Worm (Caenorhabditis elegans) whole organism, mixed stage, embryonic: ENCODE data around the gene C55C3.73.

Experiments
- bed-3 ChIP-seq: fragments of 200-800 bp; sonication (Bioruptor generic); optimal IDR thresholded peaks from 3 replicates; lab custom pipeline; 2018; ENCODE audit warnings: mild to moderate bottlenecking, missing genetic modification characterization, moderate library complexity, missing compliant biosample characterization
- blmp-1 ChIP-seq: fragments of 150-350 bp; optimal IDR thresholded peaks from 2 replicates; lab custom pipeline; 2014; ENCODE audit warnings: missing biosample characterization, missing genetic modification characterization
- ceh-39 ChIP-seq: fragments of 150-350 bp; optimal IDR thresholded peaks from 2 replicates; lab custom pipeline; 2014; ENCODE audit warnings: missing biosample characterization, missing genetic modification characterization
- ces-1 ChIP-seq: fragments of 150-350 bp; optimal IDR thresholded peaks from 2 replicates; lab custom pipeline; 2014; ENCODE audit warnings: missing biosample characterization, missing genetic modification reagents, missing genetic modification characterization
- cnd-1 ChIP-seq: fragments of 200-800 bp; sonication (Bioruptor generic); optimal IDR thresholded peaks from 2 replicates; lab custom pipeline; 2018; ENCODE audit warnings: mild to moderate bottlenecking, missing genetic modification characterization, missing compliant biosample characterization
- elt-1 ChIP-seq: sonication (generic microtip); optimal IDR thresholded peaks from 2 replicates; lab custom pipeline; 2017; ENCODE audit warnings: missing genetic modification characterization, mild to moderate bottlenecking, missing compliant biosample characterization, antibody characterized with exemption, moderate library complexity, borderline replicate concordance; ENCODE audit not compliant: insufficient read depth
- elt-3 ChIP-seq: fragments of 150-350 bp; optimal IDR thresholded peaks from 2 replicates; lab custom pipeline; 2014; ENCODE audit warnings: missing biosample characterization, missing genetic modification characterization
- flh-1 ChIP-seq: fragments of 200-800 bp; sonication (Bioruptor generic); optimal IDR thresholded peaks from 2 replicates; lab custom pipeline; 2018; ENCODE audit warnings: mild to moderate bottlenecking, missing genetic modification characterization, moderate library complexity, missing compliant biosample characterization
- ham-2 ChIP-seq: fragments of 200-800 bp; sonication (Bioruptor generic); optimal IDR thresholded peaks from 2 replicates; lab custom pipeline; 2018; ENCODE audit warnings: mild to moderate bottlenecking, missing genetic modification characterization, missing compliant biosample characterization
- hlh-1 ChIP-seq: fragments of 150-350 bp; optimal IDR thresholded peaks from 2 replicates; lab custom pipeline; 2014; ENCODE audit warnings: missing biosample characterization, missing genetic modification reagents, missing genetic modification characterization
- lin-13 ChIP-seq: fragments of 150-350 bp; optimal IDR thresholded peaks from 2 replicates; lab custom pipeline; 2014; ENCODE audit warnings: missing biosample characterization, missing genetic modification characterization
- lin-32 ChIP-seq: fragments of 200-800 bp; sonication (Bioruptor generic); optimal IDR thresholded peaks from 2 replicates; lab custom pipeline; 2018; ENCODE audit warnings: mild to moderate bottlenecking, missing genetic modification characterization, missing compliant biosample characterization
- mab-5 ChIP-seq: fragments of 150-350 bp; optimal IDR thresholded peaks from 2 replicates; lab custom pipeline; 2014; ENCODE audit warnings: missing biosample characterization, missing genetic modification characterization
- mep-1 ChIP-seq: fragments of 150-350 bp; optimal IDR thresholded peaks from 2 replicates; lab custom pipeline; 2017; ENCODE audit warnings: missing biosample characterization, missing genetic modification reagents, missing genetic modification characterization, inconsistent platforms
- mls-2 ChIP-seq: sonication (generic microtip); optimal IDR thresholded peaks from 2 replicates; lab custom pipeline; 2016; ENCODE audit warnings: mild to moderate bottlenecking, missing genetic modification characterization, moderate library complexity, missing compliant biosample characterization
- nhr-2 ChIP-seq: fragments of 150-350 bp; optimal IDR thresholded peaks from 2 replicates; lab custom pipeline; 2014; ENCODE audit warnings: missing biosample characterization, missing genetic modification characterization
- nhr-237 ChIP-seq: fragments of 150-350 bp; optimal IDR thresholded peaks from 2 replicates; lab custom pipeline; 2014; ENCODE audit warnings: missing biosample characterization, missing genetic modification characterization
- nhr-28 ChIP-seq: fragments of 150-350 bp; optimal IDR thresholded peaks from 2 replicates; lab custom pipeline; 2014; ENCODE audit warnings: missing biosample characterization, missing genetic modification characterization
- pha-4 ChIP-seq: fragments of 150-350 bp; optimal IDR thresholded peaks from 2 replicates; lab custom pipeline; 2018; ENCODE audit warnings: missing biosample characterization, missing genetic modification reagents, missing genetic modification characterization
- sem-2 ChIP-seq: fragments of 200-800 bp; sonication (Bioruptor generic); optimal IDR thresholded peaks from 2 replicates; lab custom pipeline; 2018; ENCODE audit warnings: mild to moderate bottlenecking, missing genetic modification characterization, missing compliant biosample characterization
- snpc-4 ChIP-seq: fragments of 150-350 bp; optimal IDR thresholded peaks from 2 replicates; lab custom pipeline; 2014; ENCODE audit warnings: missing biosample characterization, missing genetic modification characterization
- sptf-1 ChIP-seq: sonication (generic microtip); optimal IDR thresholded peaks from 2 replicates; lab custom pipeline; 2017; ENCODE audit warnings: mild to moderate bottlenecking, missing genetic modification characterization, moderate library complexity, missing compliant biosample characterization
- unc-120 ChIP-seq: sonication (generic microtip); optimal IDR thresholded peaks from 2 replicates; lab custom pipeline; 2017; ENCODE audit warnings: missing genetic modification characterization, missing compliant biosample characterization; ENCODE audit not compliant: poor library complexity, severe bottlenecking
- unc-62 ChIP-seq: fragments of 150-350 bp; optimal IDR thresholded peaks from 2 replicates; lab custom pipeline; 2014; ENCODE audit warnings: missing biosample characterization, missing genetic modification reagents, missing genetic modification characterization

C55C3.73 gene

DNA sequence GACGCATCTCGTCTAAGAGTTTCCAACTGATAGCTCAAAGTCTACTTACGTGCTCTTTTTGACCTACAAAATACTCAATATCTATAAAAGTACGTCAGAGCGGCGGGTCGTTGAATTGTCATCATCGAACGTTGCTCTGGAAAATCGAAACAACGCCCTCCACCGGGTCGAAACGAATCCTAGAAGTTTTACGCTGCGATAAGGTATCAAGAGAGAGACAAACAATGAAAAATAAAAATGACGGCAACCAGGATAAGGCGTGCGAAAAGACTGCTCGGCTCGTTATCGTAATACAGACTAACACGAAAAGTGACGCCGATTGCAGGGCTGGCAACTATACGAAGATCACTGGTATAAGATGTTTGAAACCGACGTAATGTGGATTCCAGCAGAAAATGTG, 49.0 kb downstream of the C55C3.73 start:
- TF ChIP-seq sem-2 (GFP tag; lab: Kevin White, UChicago) (no peak), flh-1 (no peak), cnd-1 (tag; lab: Kevin White, UChicago) (no peak), lin-32 (GFP tag; lab: Kevin White, UChicago) (no peak), nhr-237 (tag; lab: Kevin White, UChicago) (no peak), unc-120 (tag; lab: Kevin White, UChicago) (no peak), pha-4 (tag; lab: Kevin White, UChicago) (no peak), mep-1 (tag; lab: Kevin White, UChicago) (no peak), elt-3 (tag; lab: Kevin White, UChicago) (no peak), mls-2 (tag; lab: Kevin White, UChicago) (no peak)

DNA sequence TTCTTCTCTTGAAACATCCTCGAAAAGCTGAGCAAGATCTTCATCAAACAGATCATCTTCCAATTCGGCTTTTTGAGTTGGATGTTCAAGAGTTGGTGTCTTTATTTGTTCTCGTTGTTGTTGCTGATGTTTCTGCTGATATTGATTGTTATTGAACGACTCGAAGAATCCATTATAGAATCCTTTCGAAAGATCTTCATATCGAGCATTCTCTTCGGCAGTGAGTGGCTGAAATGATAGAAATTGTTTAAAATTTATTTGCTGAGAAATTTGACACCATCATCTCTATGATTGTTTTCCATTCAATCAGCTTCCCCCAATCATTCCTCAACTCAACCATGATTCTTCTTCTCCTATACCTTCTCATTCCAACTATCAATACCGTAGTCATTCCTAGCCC, 49.6 kb downstream of the C55C3.73 start, which contains the start of gene clec-178:
Gene clec-178 (plus strand): TSS at position 301 of the 400 bp plus-strand sequence.
- TF ChIP-seq lin-13 (no peak), flh-1 (no peak), sem-2 (GFP tag; lab: Kevin White, UChicago) (no peak), ham-2 (GFP tag; lab: Kevin White, UChicago) (no peak), nhr-2 (no peak), snpc-4 (tag; lab: Kevin White, UChicago) (no peak), bed-3 (no peak), cnd-1 (tag; lab: Kevin White, UChicago) (no peak), elt-3 (tag; lab: Kevin White, UChicago) (no peak), unc-62 (GFP tag; lab: Kevin White, UChicago) (no peak), ceh-39 (tag; lab: Kevin White, UChicago) (no peak), blmp-1 (no peak), sptf-1 (tag; lab: Kevin White, UChicago) (no peak), elt-1 (tag; lab: Kevin White, UChicago) (no peak), mls-2 (tag; lab: Kevin White, UChicago) (no peak), nhr-28 (tag; lab: Kevin White, UChicago) (no peak), mab-5 (tag; lab: Kevin White, UChicago) (no peak), lin-32 (GFP tag; lab: Kevin White, UChicago) (no peak), hlh-1 (tag; lab: Kevin White, UChicago) (no peak), ces-1 (no peak)
